Fruit fly (Drosophila melanogaster): ENCODE results near the gene CG34241.

CG34241 gene

DNA sequence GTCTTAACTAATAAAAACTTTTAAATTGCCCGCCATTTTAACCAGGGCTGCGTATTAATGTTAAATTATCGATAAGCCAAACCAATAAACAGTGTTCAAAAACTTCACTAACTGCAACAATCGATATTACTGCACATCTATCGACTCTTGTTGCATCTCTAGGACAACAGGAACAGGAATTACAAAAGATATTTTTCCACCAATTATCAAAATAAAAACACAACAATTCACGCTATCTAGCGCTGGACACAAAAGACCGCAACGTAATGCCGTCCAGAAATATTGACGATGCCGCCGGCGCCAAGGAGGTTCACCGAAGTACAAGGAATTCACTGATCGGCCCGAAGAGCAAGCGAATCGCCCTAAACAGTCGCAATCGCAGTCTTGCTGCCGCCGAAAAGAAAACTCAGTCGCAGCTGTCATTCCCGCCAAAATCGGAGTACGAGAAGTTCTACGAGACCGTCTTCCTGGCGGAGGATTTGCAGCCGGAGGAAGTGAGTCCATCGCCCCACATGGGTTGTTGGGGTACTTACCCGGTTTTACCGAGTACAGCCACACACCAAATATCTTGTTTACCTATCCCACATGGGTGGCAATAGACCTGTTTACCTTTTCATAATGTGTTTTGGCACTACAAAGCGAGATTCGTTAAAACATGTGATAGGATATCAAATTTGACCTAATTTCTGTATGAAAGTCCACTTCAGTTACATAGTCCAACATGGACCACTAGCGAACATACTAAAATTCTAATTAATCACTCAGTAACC is 11.6 kb upstream of the CG34241 start, which contains the start of gene vers (continued):
- TF ChIP-seq gcm (GFP tag; optimal IDR thresholded peaks at IDR 0.05) (no peak), Med (GFP tag) (peak; percentile 88), CG9797 (GFP tag; optimal IDR thresholded peaks at IDR 0.05) (no peak), Trl (optimal IDR thresholded peaks at IDR 0.05) (no peak), Trl (GFP tag; optimal IDR thresholded peaks at IDR 0.05) (peak; percentile 52), croc (GFP tag; conservative IDR thresholded peaks at IDR 0.05) (no peak), CG33557 (GFP tag; optimal IDR thresholded peaks at IDR 0.05) (no peak), stwl (tag; optimal IDR thresholded peaks at IDR 0.05) (peak; percentile 96), knrl (GFP tag; IDR thresholded peaks at IDR 0.05; ENCODE audit: partially characterized antibody) (peak; percentile 90), CG1832 (GFP tag; optimal IDR thresholded peaks at IDR 0.05) (no peak), CG13624 (GFP tag; optimal IDR thresholded peaks at IDR 0.05) (peak; percentile 50), CG10366 (GFP tag; IDR thresholded peaks at IDR 0.05) (no peak; the same call in 1 of the 2 replicates), grn (GFP tag; optimal IDR thresholded peaks at IDR 0.05) (no peak), CG12769 (tag; optimal IDR thresholded peaks at IDR 0.05) (no peak), trh (GFP tag; optimal IDR thresholded peaks at IDR 0.05) (no peak), Fer2 (tag; optimal IDR thresholded peaks at IDR 0.05) (no peak), Meics (GFP tag; optimal IDR thresholded peaks at IDR 0.05) (no peak), stc (GFP tag; IDR thresholded peaks at IDR 0.05) (peak; percentile 11; the same call in 1 of the 2 replicates), ftz-f1 (GFP tag; optimal IDR thresholded peaks at IDR 0.05) (no peak), Hsf (GFP tag; optimal IDR thresholded peaks at IDR 0.05) (no peak), CG10462 (GFP tag; optimal IDR thresholded peaks at IDR 0.05) (no peak), Elba2 (GFP tag; optimal IDR thresholded peaks at IDR 0.05) (peak; percentile 75), CG17612 (GFP tag; IDR thresholded peaks at IDR 0.05) (no peak), C15 (GFP tag; IDR thresholded peaks at IDR 0.05) (no peak), Doc3 (GFP tag; IDR thresholded peaks at IDR 0.05; ENCODE audit: partially characterized antibody) (peak; percentile 91), CG17912 (GFP tag; optimal IDR thresholded peaks at IDR 0.05) (no peak), Mes4 (GFP tag; optimal IDR thresholded peaks at IDR 0.05) (no peak), CG5953 (GFP tag; IDR thresholded peaks at IDR 0.05) (no peak), CG4707 (GFP tag; optimal IDR thresholded peaks at IDR 0.05) (no peak), Asciz (GFP tag; optimal IDR thresholded peaks at IDR 0.05) (no peak), CG12155 (GFP tag; optimal IDR thresholded peaks at IDR 0.05) (no peak), aop (GFP tag; IDR thresholded peaks at IDR 0.05) (no peak), chinmo (GFP tag; IDR thresholded peaks at IDR 0.05; ENCODE audit: partially characterized antibody) (peak; percentile 95; the same call in 3 of the 4 replicates), CG10654 (GFP tag; optimal IDR thresholded peaks at IDR 0.05) (no peak), tup (GFP tag; optimal IDR thresholded peaks at IDR 0.05) (no peak), CG10321 (GFP tag; IDR thresholded peaks at IDR 0.05) (no peak), CG13775 (GFP tag; optimal IDR thresholded peaks at IDR 0.05) (no peak), ssp (GFP tag; IDR thresholded peaks at IDR 0.05) (no peak), CG6254 (GFP tag; optimal IDR thresholded peaks at IDR 0.05) (no peak), Hey (tag; optimal IDR thresholded peaks at IDR 0.05) (no peak), row (GFP tag; IDR thresholded peaks at IDR 0.05) (0 out of 3 replicates have a peak, but pooled peaks have one; percentile 35), TFAM (GFP tag; optimal IDR thresholded peaks at IDR 0.05) (no peak), CG1529 (GFP tag; optimal IDR thresholded peaks at IDR 0.05) (no peak), CG15073 (GFP tag; optimal IDR thresholded peaks at IDR 0.05) (no peak), sens-2 (GFP tag; IDR thresholded peaks at IDR 0.05) (no peak), CG1024 (GFP tag; IDR thresholded peaks at IDR 0.05) (no peak), tna (GFP tag; IDR thresholded peaks at IDR 0.05; ENCODE audit: partially characterized antibody) (peak; percentile 83), gce (GFP tag; IDR thresholded peaks at IDR 0.05) (no peak), fd3F (GFP tag; optimal IDR thresholded peaks at IDR 0.05) (no peak), kay (GFP tag; optimal IDR thresholded peaks at IDR 0.05) (no peak)
